Worm (Caenorhabditis elegans): ENCODE measurements around the gene R13D11.10.

The R13D11.10 gene

DNA sequence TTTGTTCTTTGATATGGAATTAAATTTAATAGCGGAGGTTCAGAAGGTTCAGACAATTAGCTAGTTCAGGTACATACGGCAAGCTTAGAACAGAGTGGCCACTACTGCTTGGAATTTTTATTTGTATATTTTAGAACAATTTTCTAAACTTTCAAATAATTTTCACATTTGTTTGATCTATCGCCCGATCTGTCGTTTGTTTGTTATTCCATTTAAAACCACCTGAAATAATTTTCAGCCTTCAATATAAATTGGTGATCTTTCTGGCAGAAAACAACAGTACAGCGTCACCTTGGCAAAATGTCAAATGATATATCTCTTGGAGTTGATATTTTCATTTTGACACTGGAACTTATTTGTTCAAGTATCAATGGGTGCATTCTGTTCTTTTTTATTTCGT, 1.7 kb upstream of the R13D11.10 start, which contains the start of gene R13D11.3:
TSS of gene R13D11.3 (plus strand) at position 301 of the 400 bp plus-strand sequence.
- no peak for TF ChIP-seq egl-27 (tag; optimal IDR thresholded peaks at IDR 0.05)
- TF ChIP-seq F13H6.1 (tag; optimal IDR thresholded peaks at IDR 0.05) = no peak
- no peak for TF ChIP-seq unc-62 (GFP tag; optimal IDR thresholded peaks at IDR 0.05)
- TF ChIP-seq nhr-12 (tag; optimal IDR thresholded peaks at IDR 0.05) = no peak
- TF ChIP-seq dmd-4 (tag; optimal IDR thresholded peaks at IDR 0.05) = no peak
- no peak for TF ChIP-seq elt-3 (tag; optimal IDR thresholded peaks at IDR 0.05)
- TF ChIP-seq nhr-237 (tag; optimal IDR thresholded peaks at IDR 0.05) = no peak
- TF ChIP-seq ceh-82 (tag; optimal IDR thresholded peaks at IDR 0.05) = no peak
- no peak for TF ChIP-seq Y55F3AM.14 (GFP tag; optimal IDR thresholded peaks at IDR 0.05)
- TF ChIP-seq blmp-1 (tag; optimal IDR thresholded peaks at IDR 0.05; ENCODE audit: insufficient read depth) = no peak

DNA sequence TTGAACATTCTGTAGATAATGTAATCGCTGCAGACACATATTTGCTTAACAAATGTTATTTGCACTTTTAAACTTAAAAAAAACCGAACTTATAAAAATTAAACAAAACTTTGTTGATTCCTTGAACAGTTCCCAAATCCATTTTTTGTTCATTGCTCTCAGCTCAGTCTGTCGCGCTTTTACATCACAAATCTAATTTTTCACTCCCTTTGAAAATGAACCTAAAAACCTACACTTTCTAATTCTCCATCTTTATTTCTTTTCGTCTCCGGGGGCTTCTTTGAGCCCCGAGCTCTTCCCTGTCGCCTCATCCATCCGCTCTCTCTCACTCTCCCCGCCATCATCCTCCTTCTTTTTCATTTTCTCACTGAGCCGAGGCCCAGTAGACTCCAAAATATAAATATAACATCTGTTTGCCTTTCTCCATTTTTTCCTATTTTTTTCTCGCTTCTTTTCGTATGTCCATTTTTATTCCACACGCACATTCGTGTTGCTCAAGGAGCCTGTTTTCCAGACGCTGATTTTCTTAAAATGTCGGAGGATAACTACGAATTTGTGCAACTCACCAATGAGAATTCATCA, 2.6 kb downstream of the R13D11.10 start, which contains the start of gene R13D11.4:
TSS of gene R13D11.4 (plus strand) at position 532 of the 582 bp plus-strand sequence.
- TF ChIP-seq ZK546.5 (tag; optimal IDR thresholded peaks at IDR 0.05) (no peak), F13H6.1 (tag; optimal IDR thresholded peaks at IDR 0.05) (peak; percentile 11), unc-55 (GFP tag; optimal IDR thresholded peaks at IDR 0.05) (peak; percentile 23), nhr-77 (tag; optimal IDR thresholded peaks at IDR 0.05) (no peak), alr-1 (tag; optimal IDR thresholded peaks at IDR 0.05) (no peak), ztf-11 (tag; optimal IDR thresholded peaks at IDR 0.05) (no peak), zag-1 (tag; optimal IDR thresholded peaks at IDR 0.05) (no peak), aly-2 (tag; optimal IDR thresholded peaks at IDR 0.05) (no peak), sem-4 (tag; optimal IDR thresholded peaks at IDR 0.05) (no peak), nhr-21 (tag; optimal IDR thresholded peaks at IDR 0.05) (no peak), lin-13 (GFP tag; optimal IDR thresholded peaks at IDR 0.05) (no peak), unc-39 (tag; optimal IDR thresholded peaks at IDR 0.05) (no peak), blmp-1 (tag; optimal IDR thresholded peaks at IDR 0.05; ENCODE audit: insufficient read depth) (no peak), nhr-129 (tag; optimal IDR thresholded peaks at IDR 0.05) (no peak), mbf-1 (tag; optimal IDR thresholded peaks at IDR 0.05) (no peak)

DNA sequence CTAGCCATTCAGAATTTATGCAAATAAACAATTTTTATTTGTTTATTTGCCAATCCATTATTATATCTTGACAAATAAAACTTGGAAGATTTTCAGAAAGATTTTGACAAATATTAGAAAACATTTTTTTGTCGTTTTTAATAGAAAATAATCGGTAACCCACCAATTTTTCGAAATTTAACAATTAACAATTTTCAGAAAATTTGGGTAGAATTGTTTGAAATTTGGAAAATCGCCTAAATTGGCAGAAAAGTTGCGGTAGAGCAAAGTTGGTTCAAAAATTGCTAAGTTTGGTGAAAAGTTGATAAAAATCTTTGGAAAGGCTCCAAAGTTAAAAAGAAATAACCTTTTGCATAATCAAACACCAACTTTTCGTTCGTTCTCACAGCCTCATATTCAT, 4.7 kb downstream of the R13D11.10 start:
- no peak for TF ChIP-seq blmp-1 (tag; optimal IDR thresholded peaks at IDR 0.05; ENCODE audit: insufficient read depth)
- no peak for TF ChIP-seq peb-1 (tag; optimal IDR thresholded peaks at IDR 0.05)
- no peak for TF ChIP-seq dmd-4 (tag; optimal IDR thresholded peaks at IDR 0.05)
- no peak for TF ChIP-seq ZK546.5 (tag; optimal IDR thresholded peaks at IDR 0.05)
- TF ChIP-seq unc-39 (tag; optimal IDR thresholded peaks at IDR 0.05) = no peak
- TF ChIP-seq mdl-1 (tag; optimal IDR thresholded peaks at IDR 0.05) = no peak
- no peak for TF ChIP-seq nhr-21 (tag; optimal IDR thresholded peaks at IDR 0.05)
- TF ChIP-seq skn-1 (tag; optimal IDR thresholded peaks at IDR 0.05) = no peak
- TF ChIP-seq lin-11 (tag; optimal IDR thresholded peaks at IDR 0.05) = no peak
- TF ChIP-seq zag-1 (tag; optimal IDR thresholded peaks at IDR 0.05) = no peak
- no peak for TF ChIP-seq lin-39 (tag; optimal IDR thresholded peaks at IDR 0.05)

DNA sequence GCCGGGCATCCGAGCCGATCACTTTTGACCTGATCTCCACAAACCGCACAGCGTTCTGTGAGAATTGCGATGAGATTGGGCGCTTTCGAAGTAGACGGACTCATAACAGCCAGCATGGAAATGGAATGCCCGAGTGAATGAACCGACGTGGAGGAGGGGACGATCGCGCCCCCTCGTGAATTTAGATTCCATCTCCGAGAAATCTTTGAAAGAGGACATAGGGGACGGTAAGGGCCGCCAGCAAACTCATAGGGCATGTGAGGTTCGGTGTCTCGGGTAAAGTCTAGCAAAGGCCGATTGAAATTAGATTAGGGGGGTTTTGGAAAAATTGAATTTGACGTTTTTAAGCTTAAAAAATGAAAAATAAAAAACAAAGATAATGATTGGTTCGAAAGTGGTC, 8.5 kb downstream of the R13D11.10 start, which contains the start of gene nhr-270:
TSS of gene nhr-270 (minus strand) at position 257 of the 400 bp plus-strand sequence.
- TF ChIP-seq R02D3.7 (tag; optimal IDR thresholded peaks at IDR 0.05) = no peak
- TF ChIP-seq snpc-4 (tag; optimal IDR thresholded peaks at IDR 0.05) = no peak
- no peak for TF ChIP-seq gmeb-1 (tag; optimal IDR thresholded peaks at IDR 0.05)
- TF ChIP-seq ceh-16 (tag; optimal IDR thresholded peaks at IDR 0.05) = no peak
- no peak for TF ChIP-seq C34F6.9 (tag; optimal IDR thresholded peaks at IDR 0.05)
- no peak for TF ChIP-seq ama-1 (optimal IDR thresholded peaks at IDR 0.05)
- TF ChIP-seq zag-1 (tag; optimal IDR thresholded peaks at IDR 0.05) = no peak
- TF ChIP-seq mdl-1 (tag; optimal IDR thresholded peaks at IDR 0.05) = no peak
- no peak for TF ChIP-seq blmp-1 (tag; optimal IDR thresholded peaks at IDR 0.05; ENCODE audit: insufficient read depth)
- no peak for TF ChIP-seq peb-1 (tag; optimal IDR thresholded peaks at IDR 0.05)
- no peak for TF ChIP-seq ZK546.5 (tag; optimal IDR thresholded peaks at IDR 0.05)
- TF ChIP-seq nhr-12 (tag; optimal IDR thresholded peaks at IDR 0.05) = no peak

DNA sequence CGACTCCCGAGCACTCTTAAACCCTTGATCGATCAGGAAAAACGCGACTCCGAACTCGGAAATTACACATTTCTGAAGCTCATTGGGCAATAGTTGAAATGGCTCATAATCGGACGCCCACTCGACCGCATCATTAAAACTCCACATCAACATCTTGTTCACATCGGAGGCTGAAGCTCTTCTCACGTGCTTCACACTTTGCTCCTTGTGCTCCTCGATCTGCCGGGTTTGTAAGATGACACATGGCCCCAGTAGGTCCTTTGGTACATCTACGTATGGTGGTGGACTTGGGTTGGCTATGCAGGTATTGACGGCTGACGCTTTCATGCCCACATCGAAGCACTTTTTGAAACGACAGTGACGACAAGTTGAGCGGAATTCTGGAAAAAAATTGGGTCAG, 9.5 kb downstream of the R13D11.10 start:
- no peak for TF ChIP-seq dmd-4 (tag; optimal IDR thresholded peaks at IDR 0.05)
- no peak for TF ChIP-seq mbf-1 (tag; optimal IDR thresholded peaks at IDR 0.05)
- no peak for TF ChIP-seq ceh-82 (tag; optimal IDR thresholded peaks at IDR 0.05)
- no peak for TF ChIP-seq ZK546.5 (tag; optimal IDR thresholded peaks at IDR 0.05)
- TF ChIP-seq unc-39 (tag; optimal IDR thresholded peaks at IDR 0.05) = no peak
- TF ChIP-seq lin-13 (GFP tag; optimal IDR thresholded peaks at IDR 0.05) = no peak

Measured in whole organism, L2 larva.